Worm (Caenorhabditis elegans) whole organism, L1 larva: ENCODE data around the gene T14G12.12.

ENCODE experiments used
- ceh-63 ChIP-seq: fragments of 200-800 bp; sonication (Bioruptor generic); optimal IDR thresholded peaks from 2 replicates; lab custom pipeline; 2018; ENCODE audit warnings: mild to moderate bottlenecking, missing genetic modification characterization, missing compliant biosample characterization
- hlh-17 ChIP-seq: fragments of 200-800 bp; sonication (Bioruptor generic); optimal IDR thresholded peaks from 2 replicates; lab custom pipeline; 2018; ENCODE audit warnings: missing genetic modification characterization, mild to moderate bottlenecking, missing compliant biosample characterization, moderate library complexity, borderline replicate concordance
- jun-1 ChIP-seq: fragments of 150-350 bp; optimal IDR thresholded peaks from 2 replicates; lab custom pipeline; 2014; ENCODE audit warnings: missing biosample characterization, missing genetic modification reagents, missing genetic modification characterization
- lsy-2 ChIP-seq, 2 experiments: fragments of 150-350 bp; optimal IDR thresholded peaks; 2 replicates each; lab custom pipeline; 2014; ENCODE audit warnings: missing biosample characterization in 2 of 2, missing genetic modification characterization in 2 of 2
- mab-9 ChIP-seq: fragments of 200-800 bp; sonication (Bioruptor generic); IDR thresholded peaks from 2 replicates; pipeline ENCODE4 v1.3.6; 2022; ENCODE audit warnings: missing genetic modification reagents, missing genetic modification characterization, missing compliant biosample characterization
- sptf-1 ChIP-seq: fragments of 150-350 bp; optimal IDR thresholded peaks from 2 replicates; lab custom pipeline; 2014; ENCODE audit warnings: missing biosample characterization, missing genetic modification characterization

DNA sequence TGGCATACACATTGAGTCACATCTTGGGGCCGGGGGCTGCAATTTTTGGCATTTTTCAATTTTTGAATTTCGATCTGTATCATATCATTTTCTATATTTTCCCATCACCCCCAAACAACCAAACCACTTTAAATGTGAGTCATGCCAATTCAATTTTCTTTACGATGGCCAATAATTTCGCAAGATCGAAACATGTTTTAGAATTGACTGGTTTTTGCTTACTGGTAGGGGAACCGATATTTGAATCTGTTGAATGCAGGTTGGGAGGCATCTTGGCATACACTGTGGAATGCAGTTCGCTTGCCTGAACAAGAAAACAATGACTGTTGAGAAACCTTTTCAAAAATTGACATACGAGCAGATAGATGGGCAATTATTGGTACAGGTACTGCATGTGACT lies 32.8 kb upstream of the T14G12.12 start:
- no peak for TF ChIP-seq ceh-63 (GFP tag; lab: Kevin White, UChicago)
- no peak for TF ChIP-seq lsy-2 (tag; optimal IDR thresholded peaks at IDR 0.05; lab: Kevin White, UChicago)
- TF ChIP-seq hlh-17 (GFP tag; lab: Kevin White, UChicago) = no peak
- TF ChIP-seq jun-1 = no peak
- TF ChIP-seq mab-9 (GFP tag; lab: Robert Waterston, UW) = no peak
- no peak for TF ChIP-seq sptf-1
